Worm (Caenorhabditis elegans) whole organism, L1 larva: ENCODE results near the gene srh-146.

Experiments used
- C04F5.9 ChIP-seq: sonication (generic microtip); optimal IDR thresholded peaks from 2 replicates; lab custom pipeline; 2016; ENCODE audit warnings: missing genetic modification characterization, missing compliant biosample characterization
- C16A3.4 ChIP-seq: fragments of 150-350 bp; optimal IDR thresholded peaks from 2 replicates; lab custom pipeline; 2014; ENCODE audit warnings: missing biosample characterization, missing genetic modification characterization
- F16B12.6 ChIP-seq: fragments of 150-350 bp; optimal IDR thresholded peaks from 2 replicates; lab custom pipeline; 2014; ENCODE audit warnings: missing biosample characterization, missing genetic modification characterization
- Y116A8C.19 ChIP-seq: sonication (generic microtip); optimal IDR thresholded peaks from 2 replicates; lab custom pipeline; 2016; ENCODE audit warnings: missing compliant biosample characterization, missing genetic modification characterization, borderline replicate concordance
- alr-1 ChIP-seq: fragments of 200-800 bp; sonication (Bioruptor generic); optimal IDR thresholded peaks from 2 replicates; lab custom pipeline; 2018; ENCODE audit warnings: borderline replicate concordance, mild to moderate bottlenecking, missing genetic modification characterization, missing compliant biosample characterization
- ama-1 ChIP-seq: fragments of 150-350 bp; optimal IDR thresholded peaks from 2 replicates; lab custom pipeline; 2014
- blmp-1 ChIP-seq: fragments of 150-350 bp; optimal IDR thresholded peaks from 2 replicates; lab custom pipeline; 2014; ENCODE audit warnings: missing biosample characterization, missing genetic modification characterization
- dpl-1 ChIP-seq, 3 experiments: fragments of 150-350 bp in 2 of 3; sonication (generic microtip) in 1 of 3; optimal IDR thresholded peaks; 2 replicates each; lab custom pipeline; 2014 to 2017; ENCODE audit warnings: missing biosample characterization in 3 of 3, missing genetic modification characterization in 3 of 3, missing genetic modification reagents in 3 of 3
- efl-1 ChIP-seq, 4 experiments: fragments of 150-350 bp; optimal IDR thresholded peaks in 3 of 4; peaks in 1 of 4; 1 replicate in 1 of 4; 2 replicates in 3 of 4; lab custom pipeline; 2014; ENCODE audit warnings: missing biosample characterization in 2 of 4, missing genetic modification characterization in 2 of 4, missing genetic modification reagents in 2 of 4
- egl-27 ChIP-seq, 2 experiments: fragments of 150-350 bp in 1 of 2; sonication (generic microtip); optimal IDR thresholded peaks; 3 replicates each; lab custom pipeline; 2017 to 2018; ENCODE audit warnings: missing biosample characterization in 2 of 2, missing genetic modification characterization in 2 of 2, missing genetic modification reagents in 2 of 2
- elt-2 ChIP-seq: sonication (generic microtip); optimal IDR thresholded peaks from 2 replicates; lab custom pipeline; 2016; ENCODE audit warnings: missing genetic modification characterization, mild to moderate bottlenecking, inconsistent platforms, missing compliant biosample characterization, missing genetic modification reagents
- fkh-4 ChIP-seq: sonication (generic microtip); optimal IDR thresholded peaks from 2 replicates; lab custom pipeline; 2016; ENCODE audit warnings: missing compliant biosample characterization, missing genetic modification characterization, borderline replicate concordance
- hpl-2 ChIP-seq: fragments of 150-350 bp; optimal IDR thresholded peaks from 2 replicates; lab custom pipeline; 2014; ENCODE audit warnings: missing biosample characterization, missing genetic modification reagents, missing genetic modification characterization
- irx-1 ChIP-seq: sonication (generic microtip); optimal IDR thresholded peaks from 2 replicates; lab custom pipeline; 2016; ENCODE audit warnings: missing genetic modification characterization, missing compliant biosample characterization
- isw-1 ChIP-seq: fragments of 200-800 bp; sonication (Bioruptor generic); IDR thresholded peaks from 2 replicates; pipeline ENCODE4 v1.3.6; 2022; ENCODE audit warnings: missing genetic modification characterization, missing compliant biosample characterization
- lin-14 ChIP-seq: fragments of 200-800 bp; sonication (Bioruptor generic); optimal IDR thresholded peaks from 2 replicates; lab custom pipeline; 2018; ENCODE audit warnings: mild to moderate bottlenecking, missing genetic modification characterization, moderate library complexity, missing compliant biosample characterization
- lin-35 ChIP-seq, 2 experiments: fragments of 150-350 bp; optimal IDR thresholded peaks; 2 replicates each; lab custom pipeline; 2014; ENCODE audit warnings: missing biosample characterization in 2 of 2, missing genetic modification characterization in 2 of 2, missing genetic modification reagents in 2 of 2
- lin-39 ChIP-seq: fragments of 150-350 bp; optimal IDR thresholded peaks from 2 replicates; lab custom pipeline; 2014; ENCODE audit warnings: missing biosample characterization, missing genetic modification reagents, missing genetic modification characterization
- mab-9 ChIP-seq: fragments of 200-800 bp; sonication (Bioruptor generic); IDR thresholded peaks from 2 replicates; pipeline ENCODE4 v1.3.6; 2022; ENCODE audit warnings: missing genetic modification reagents, missing genetic modification characterization, missing compliant biosample characterization
- mdl-1 ChIP-seq, 2 experiments: fragments of 150-350 bp; optimal IDR thresholded peaks; 2 replicates each; lab custom pipeline; 2014 to 2017; ENCODE audit warnings: missing biosample characterization in 2 of 2, missing genetic modification characterization in 2 of 2, inconsistent platforms in 1 of 2
- nhr-11 ChIP-seq: fragments of 150-350 bp; optimal IDR thresholded peaks from 2 replicates; lab custom pipeline; 2014; ENCODE audit warnings: missing biosample characterization, missing genetic modification characterization
- nhr-19 ChIP-seq: fragments of 200-800 bp; sonication (Bioruptor generic); conservative IDR thresholded peaks from 2 replicates; pipeline ENCODE4 v1.3.6; 2022; ENCODE audit warnings: missing genetic modification characterization, missing compliant biosample characterization
- nhr-20 ChIP-seq: sonication (generic microtip); optimal IDR thresholded peaks from 2 replicates; lab custom pipeline; 2016; ENCODE audit warnings: mild to moderate bottlenecking, missing genetic modification characterization, missing compliant biosample characterization
- nhr-237 ChIP-seq: fragments of 150-350 bp; optimal IDR thresholded peaks from 2 replicates; lab custom pipeline; 2014; ENCODE audit warnings: missing biosample characterization, missing genetic modification characterization
- nhr-47 ChIP-seq: sonication (generic microtip); optimal IDR thresholded peaks from 2 replicates; lab custom pipeline; 2016; ENCODE audit warnings: mild to moderate bottlenecking, missing genetic modification characterization, moderate library complexity, missing compliant biosample characterization
- nhr-71 ChIP-seq: sonication (generic microtip); optimal IDR thresholded peaks from 2 replicates; lab custom pipeline; 2016; ENCODE audit warnings: mild to moderate bottlenecking, missing genetic modification characterization, moderate library complexity, missing compliant biosample characterization
- nhr-76 ChIP-seq: sonication (generic microtip); optimal IDR thresholded peaks from 2 replicates; lab custom pipeline; 2017; ENCODE audit warnings: missing biosample characterization, missing genetic modification characterization
- nhr-77 ChIP-seq: fragments of 150-350 bp; optimal IDR thresholded peaks from 2 replicates; lab custom pipeline; 2014; ENCODE audit warnings: missing biosample characterization, missing genetic modification characterization
- nhr-85 ChIP-seq: sonication (generic microtip); peaks from one replicate; lab custom pipeline; 2016; ENCODE audit warnings: missing genetic modification characterization, inconsistent platforms, missing compliant biosample characterization
- pax-3 ChIP-seq: fragments of 200-800 bp; sonication (Bioruptor generic); optimal IDR thresholded peaks from 2 replicates; lab custom pipeline; 2018; ENCODE audit warnings: mild to moderate bottlenecking, missing genetic modification characterization, moderate library complexity, missing compliant biosample characterization
- pqm-1 ChIP-seq: sonication (generic microtip); optimal IDR thresholded peaks from 3 replicates; lab custom pipeline; 2017; ENCODE audit warnings: missing biosample characterization, missing genetic modification characterization
- rnt-1 ChIP-seq: sonication (generic microtip); optimal IDR thresholded peaks from 2 replicates; lab custom pipeline; 2016; ENCODE audit warnings: mild to moderate bottlenecking, missing genetic modification characterization, moderate library complexity, missing compliant biosample characterization
- skn-1 ChIP-seq: fragments of 150-350 bp; optimal IDR thresholded peaks from 2 replicates; lab custom pipeline; 2014; ENCODE audit warnings: missing biosample characterization, missing genetic modification characterization
- sptf-1 ChIP-seq: fragments of 150-350 bp; optimal IDR thresholded peaks from 2 replicates; lab custom pipeline; 2014; ENCODE audit warnings: missing biosample characterization, missing genetic modification characterization
- swsn-7 ChIP-seq: sonication (generic microtip); optimal IDR thresholded peaks from 2 replicates; lab custom pipeline; 2016; ENCODE audit warnings: missing genetic modification characterization, missing compliant biosample characterization
- tbx-2 ChIP-seq: sonication (generic microtip); optimal IDR thresholded peaks from 2 replicates; lab custom pipeline; 2016; ENCODE audit warnings: missing genetic modification characterization, missing compliant biosample characterization
- unc-30 ChIP-seq: sonication (generic microtip); optimal IDR thresholded peaks from 2 replicates; lab custom pipeline; 2017; ENCODE audit warnings: missing biosample characterization, missing genetic modification characterization
- unc-62 ChIP-seq: fragments of 150-350 bp; optimal IDR thresholded peaks from 2 replicates; lab custom pipeline; 2014; ENCODE audit warnings: missing biosample characterization, missing genetic modification reagents, missing genetic modification characterization
- unc-86 ChIP-seq: sonication (generic microtip); optimal IDR thresholded peaks from 2 replicates; lab custom pipeline; 2016; ENCODE audit warnings: missing genetic modification characterization, missing compliant biosample characterization
- unc-98 ChIP-seq: fragments of 200-800 bp; sonication (Bioruptor generic); IDR thresholded peaks from 2 replicates; pipeline ENCODE4 v1.3.6; 2022; ENCODE audit warnings: missing genetic modification characterization, missing compliant biosample characterization
- zag-1 ChIP-seq: fragments of 150-350 bp; optimal IDR thresholded peaks from 2 replicates; lab custom pipeline; 2014; ENCODE audit warnings: missing biosample characterization, missing genetic modification characterization

srh-146 gene

ce11 chrV:2881565-2881964 lies 32.5 kb upstream of the srh-146 start:
- TF ChIP-seq elt-2 (tag; lab: Kevin White, UChicago), result no peak
- no peak for TF ChIP-seq nhr-19
- TF ChIP-seq swsn-7, result no peak
- no peak for TF ChIP-seq mab-9 (GFP tag; lab: Robert Waterston, UW)
- no peak for TF ChIP-seq mdl-1 (tag; optimal IDR thresholded peaks at IDR 0.05; lab: Kevin White, UChicago)
- TF ChIP-seq nhr-71 (tag; lab: Kevin White, UChicago), result no peak
- TF ChIP-seq ama-1 (lab: Kevin White, UChicago), result no peak
- TF ChIP-seq, all 84 proteins: peak for 0

ce11 chrV:2883097-2883496 lies 31.0 kb upstream of the srh-146 start:
- no peak for TF ChIP-seq unc-30 (tag; lab: Kevin White, UChicago)
- TF ChIP-seq pax-3 (tag; lab: Kevin White, UChicago), result no peak
- TF ChIP-seq C16A3.4 (tag; lab: Kevin White, UChicago), result no peak
- TF ChIP-seq rnt-1 (tag; lab: Kevin White, UChicago), result no peak
- no peak for TF ChIP-seq unc-62 (GFP tag; lab: Kevin White, UChicago)
- no peak for TF ChIP-seq swsn-7
- TF ChIP-seq lin-14 (GFP tag; lab: Kevin White, UChicago), result no peak
- TF ChIP-seq nhr-11 (tag; lab: Kevin White, UChicago), result no peak
- no peak for TF ChIP-seq pqm-1 (tag; lab: Kevin White, UChicago)
- no peak for TF ChIP-seq nhr-47 (tag; lab: Kevin White, UChicago)
- TF ChIP-seq egl-27 (tag; optimal IDR thresholded peaks at IDR 0.05; lab: Kevin White, UChicago), result no peak
- no peak for TF ChIP-seq irx-1 (tag; lab: Kevin White, UChicago)
- TF ChIP-seq sptf-1 (tag; lab: Kevin White, UChicago), result no peak
- TF ChIP-seq Y116A8C.19 (tag; lab: Kevin White, UChicago), result no peak
- no peak for TF ChIP-seq hpl-2
- no peak for TF ChIP-seq C04F5.9 (tag; lab: Kevin White, UChicago)
- TF ChIP-seq dpl-1 (GFP tag; optimal IDR thresholded peaks at IDR 0.05; lab: Kevin White, UChicago), result no peak
- no peak for TF ChIP-seq isw-1
- TF ChIP-seq unc-86, result no peak

- TF ChIP-seq blmp-1 (no peak), alr-1 (tag; lab: Kevin White, UChicago) (no peak), tbx-2 (tag; lab: Kevin White, UChicago) (no peak), unc-30 (tag; lab: Kevin White, UChicago) (no peak), swsn-7 (no peak), lin-39 (tag; lab: Kevin White, UChicago) (no peak), fkh-4 (no peak), skn-1 (no peak), lin-35 (GFP tag; optimal IDR thresholded peaks at IDR 0.05; lab: Kevin White, UChicago) (no peak), nhr-20 (no peak), zag-1 (tag; lab: Kevin White, UChicago) (no peak), nhr-77 (no peak), elt-2 (tag; lab: Kevin White, UChicago) (no peak), egl-27 (tag; optimal IDR thresholded peaks at IDR 0.05; lab: Kevin White, UChicago) (no peak), nhr-237 (tag; lab: Kevin White, UChicago) (no peak)
Measured at ce11 chrV:2884411-2884810, 29.6 kb upstream of the srh-146 start, which contains the start of gene sre-24. Gene sre-24 (plus strand): TSS chrV:2884711.

ce11 chrV:2888265-2888664 lies 25.8 kb upstream of the srh-146 start:
- TF ChIP-seq unc-98 (GFP tag; lab: Robert Waterston, UW) (no peak), nhr-85 (tag; lab: Kevin White, UChicago) (no peak), nhr-76 (no peak), F16B12.6 (tag; lab: Kevin White, UChicago) (no peak), pax-3 (tag; lab: Kevin White, UChicago) (no peak), efl-1 (optimal IDR thresholded peaks at IDR 0.05; lab: Kevin White, UChicago) (no peak), efl-1 (GFP tag; optimal IDR thresholded peaks at IDR 0.05 in 1 of 2; lab: Kevin White, UChicago) (no peak), C16A3.4 (tag; lab: Kevin White, UChicago) (no peak), nhr-47 (tag; lab: Kevin White, UChicago) (no peak)
